Worm (Caenorhabditis elegans): ENCODE results near the gene cct-5.

The cct-5 gene

ce11 chrIII:4454919-4455318 is 53.0 kb downstream of the cct-5 start:
- no peak for TF ChIP-seq snpc-4 (tag; optimal IDR thresholded peaks at IDR 0.05)
- no peak for TF ChIP-seq eor-1 (tag; optimal IDR thresholded peaks at IDR 0.05)
- no peak for TF ChIP-seq nhr-23 (tag; optimal IDR thresholded peaks at IDR 0.05)
- no peak for TF ChIP-seq nhr-67 (tag; optimal IDR thresholded peaks at IDR 0.05)
- no peak for TF ChIP-seq ztf-11 (tag; optimal IDR thresholded peaks at IDR 0.05)
- no peak for TF ChIP-seq nhr-28 (tag; optimal IDR thresholded peaks at IDR 0.05)
- no peak for TF ChIP-seq ama-1 (optimal IDR thresholded peaks at IDR 0.05)
- TF ChIP-seq fkh-10 (GFP tag; optimal IDR thresholded peaks at IDR 0.05): no peak
- no peak for TF ChIP-seq aly-2 (tag; optimal IDR thresholded peaks at IDR 0.05)
- no peak for TF ChIP-seq pha-4 (tag; optimal IDR thresholded peaks at IDR 0.05)
- no peak for TF ChIP-seq lsy-12 (tag; optimal IDR thresholded peaks at IDR 0.05)
- no peak for TF ChIP-seq jun-1 (tag; optimal IDR thresholded peaks at IDR 0.05)
- no peak for TF ChIP-seq skn-1 (tag; optimal IDR thresholded peaks at IDR 0.05)
- TF ChIP-seq ceh-9 (tag; optimal IDR thresholded peaks at IDR 0.05): no peak
- no peak for TF ChIP-seq nhr-237 (tag; optimal IDR thresholded peaks at IDR 0.05)
- no peak for TF ChIP-seq R02D3.7 (tag; optimal IDR thresholded peaks at IDR 0.05)

DNA sequence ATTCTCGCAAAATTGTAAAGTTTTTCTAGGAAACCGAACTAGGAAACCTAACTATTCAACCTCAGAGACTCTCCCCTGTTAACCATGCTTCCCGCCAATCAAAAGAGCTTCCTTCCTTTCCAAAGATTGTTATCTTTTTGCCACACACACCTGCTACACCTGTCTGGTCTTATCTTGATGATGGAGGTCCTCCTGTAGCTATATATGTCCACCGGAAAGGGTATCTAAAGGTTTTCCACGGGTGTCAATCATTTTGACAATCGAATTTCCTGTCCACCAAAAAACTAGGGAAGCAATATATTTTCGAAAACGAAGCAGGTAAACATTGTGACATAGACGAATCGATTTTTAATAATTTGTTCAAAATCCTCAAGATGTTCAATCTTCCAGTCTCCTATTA is 54.1 kb downstream of the cct-5 start:
- TF ChIP-seq unc-62 (GFP tag; optimal IDR thresholded peaks at IDR 0.05) (peak; percentile 10), snpc-4 (tag; optimal IDR thresholded peaks at IDR 0.05) (no peak), nhr-43 (tag; optimal IDR thresholded peaks at IDR 0.05; ENCODE audit: poor library complexity, severe bottlenecking) (no peak), fkh-2 (tag; optimal IDR thresholded peaks at IDR 0.05) (no peak), nhr-25 (tag; optimal IDR thresholded peaks at IDR 0.05) (peak; percentile 2), unc-39 (tag; optimal IDR thresholded peaks at IDR 0.05) (no peak), eor-1 (tag; optimal IDR thresholded peaks at IDR 0.05) (no peak), nhr-76 (tag; optimal IDR thresholded peaks at IDR 0.05) (no peak), elt-1 (tag; optimal IDR thresholded peaks at IDR 0.05) (peak; percentile 76), sea-2 (GFP tag; optimal IDR thresholded peaks at IDR 0.05) (no peak), nhr-28 (tag; optimal IDR thresholded peaks at IDR 0.05) (no peak), pha-4 (tag; optimal IDR thresholded peaks at IDR 0.05) (no peak), nhr-67 (tag; optimal IDR thresholded peaks at IDR 0.05) (no peak)

DNA sequence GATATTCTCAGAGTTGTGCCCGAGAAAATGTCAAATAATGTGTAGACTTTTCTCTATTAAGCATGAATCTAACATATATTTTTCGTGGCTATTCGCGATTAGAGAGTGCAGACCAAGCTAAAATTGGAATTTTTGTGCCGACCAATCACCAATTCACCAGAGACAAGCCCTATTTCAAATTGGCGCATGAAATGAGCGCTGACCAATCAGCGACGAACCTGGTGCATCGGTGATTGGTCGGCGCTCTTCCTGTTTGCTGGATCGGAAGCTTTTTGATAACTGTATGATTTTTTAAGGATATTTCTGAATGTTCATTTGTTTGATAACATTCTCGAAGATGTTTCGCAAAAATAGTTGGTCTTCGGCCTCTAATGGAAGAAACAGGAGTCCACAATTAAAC is 54.6 kb downstream of the cct-5 start:
- no peak for TF ChIP-seq skn-1 (tag; optimal IDR thresholded peaks at IDR 0.05)
- peak; percentile 76 for TF ChIP-seq nfya-1 (tag; optimal IDR thresholded peaks at IDR 0.05; ENCODE audit: insufficient read depth)

ce11 chrIII:4452749-4453148 is 55.2 kb downstream of the cct-5 start:
- TF ChIP-seq nhr-23 (tag; optimal IDR thresholded peaks at IDR 0.05) (peak; percentile 16), nfya-1 (tag; optimal IDR thresholded peaks at IDR 0.05; ENCODE audit: insufficient read depth) (peak; percentile 7), jun-1 (tag; optimal IDR thresholded peaks at IDR 0.05) (no peak), tbx-2 (tag; optimal IDR thresholded peaks at IDR 0.05) (no peak)

DNA sequence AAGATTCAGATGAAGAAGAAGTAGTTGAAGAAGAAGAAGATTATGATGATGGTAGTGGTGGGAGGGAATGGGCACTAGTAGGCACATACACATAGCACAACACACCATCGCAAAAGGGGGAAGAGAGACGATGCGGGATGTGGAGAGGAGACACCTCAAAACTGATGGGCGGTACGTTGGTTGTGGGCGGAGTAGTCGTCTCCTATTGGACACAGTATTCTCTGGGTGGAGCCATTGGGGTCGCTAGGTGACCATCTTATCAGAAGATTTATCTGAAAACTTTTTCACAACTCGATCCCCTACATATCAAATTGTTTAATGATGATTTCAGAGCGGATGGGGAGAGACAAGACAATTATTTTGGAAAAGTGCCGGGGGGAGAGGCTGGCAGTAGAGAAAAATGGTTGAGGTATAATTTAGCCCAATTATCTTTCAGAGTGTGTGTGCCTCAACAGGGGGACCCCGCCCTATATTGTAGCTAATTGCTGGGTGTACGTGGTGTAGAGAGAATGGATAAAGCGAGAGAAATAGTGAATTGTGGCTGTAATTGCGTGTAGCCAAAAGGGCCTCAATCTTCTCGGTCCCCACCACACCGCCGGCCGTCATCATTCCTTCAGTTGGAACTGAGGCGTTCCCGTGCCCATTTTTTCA is 57.0 kb downstream of the cct-5 start:
- TF ChIP-seq nhr-23 (tag; optimal IDR thresholded peaks at IDR 0.05) (peak; percentile 9), nfya-1 (tag; optimal IDR thresholded peaks at IDR 0.05; ENCODE audit: insufficient read depth) (peak; percentile 71), nhr-11 (tag; optimal IDR thresholded peaks at IDR 0.05) (no peak), egl-27 (tag; optimal IDR thresholded peaks at IDR 0.05) (no peak)

ce11 chrIII:4449893-4450579 is 57.9 kb downstream of the cct-5 start, which contains the start of gene ceh-43:
Gene ceh-43, minus strand, starts transcription at chrIII:4449943.
- TF ChIP-seq elt-2 (tag; optimal IDR thresholded peaks at IDR 0.05): peak; percentile 49
- TF ChIP-seq fkh-2 (tag; optimal IDR thresholded peaks at IDR 0.05): no peak
- TF ChIP-seq egl-27 (tag; optimal IDR thresholded peaks at IDR 0.05): no peak
- TF ChIP-seq lin-39 (tag; optimal IDR thresholded peaks at IDR 0.05): no peak

Data from whole organism, L3 larva.